Comparison of ENCODE assay signal across 1 fruit fly cellular context in the genomic region with DNA sequence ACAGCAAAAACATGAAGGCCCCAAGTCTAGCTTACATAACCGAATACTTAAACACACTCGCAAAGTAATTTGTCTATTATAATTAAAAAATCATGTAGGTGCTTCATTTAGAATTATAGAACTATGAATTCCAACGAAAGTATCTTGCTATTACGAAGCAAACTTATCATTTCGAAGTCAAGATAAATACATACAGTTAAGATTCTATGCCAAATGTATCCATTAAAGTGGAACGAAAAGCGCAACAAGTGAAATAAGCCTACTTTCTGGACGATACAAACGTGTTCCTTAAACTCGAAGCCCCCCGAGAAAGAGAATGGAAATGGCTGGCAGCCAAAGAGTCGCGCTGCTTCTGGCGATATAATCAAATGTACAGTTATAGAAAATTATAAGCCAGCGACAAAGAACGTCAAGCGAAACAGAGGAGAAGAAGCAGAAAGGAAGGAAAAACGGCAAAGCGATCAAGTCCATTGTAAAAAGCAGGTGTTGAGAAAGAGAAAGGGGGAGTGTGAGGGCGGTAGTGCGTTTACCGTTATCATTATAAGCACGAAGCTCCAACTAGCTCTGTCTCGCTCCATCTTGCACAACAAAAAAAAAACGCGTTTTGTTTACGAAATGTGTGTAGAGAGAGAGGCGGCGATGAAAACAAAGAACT.
TF ChIP-seq lines count a peak whose summit lies in the region.

No protein-coding gene starts in this region.

TF ChIP-seq in whole organism, embryonic, 481 proteins besides CTCF, POLR2A, EP300 and RAD21 (continued from another document):
- TF ChIP-seq Atf6 (GFP tag; IDR thresholded peaks at IDR 0.05; lab: Robert Waterston, UW) (peak; percentile 59; the same call in 1 of the 2 replicates), nmo (GFP tag; optimal IDR thresholded peaks at IDR 0.05; lab: Kevin White, UChicago) (peak; percentile 15), ranshi (GFP tag; IDR thresholded peaks at IDR 0.05; lab: Robert Waterston, UW) (no peak), C15 (GFP tag; IDR thresholded peaks at IDR 0.05; lab: Robert Waterston, UW) (no peak), btn (GFP tag; optimal IDR thresholded peaks at IDR 0.05; lab: Kevin White, UChicago) (no peak), CG17361 (GFP tag; IDR thresholded peaks at IDR 0.05; lab: Robert Waterston, UW) (0 out of 3 replicates have a peak, but pooled peaks have one; percentile 31), Fer1 (GFP tag; optimal IDR thresholded peaks at IDR 0.05; lab: Kevin White, UChicago) (peak; percentile 23), Meics (GFP tag; optimal IDR thresholded peaks at IDR 0.05; lab: Kevin White, UChicago) (peak; percentile 59), NFAT (GFP tag; IDR thresholded peaks at IDR 0.05; lab: Robert Waterston, UW) (no peak), CG12104 (GFP tag; optimal IDR thresholded peaks at IDR 0.05; lab: Kevin White, UChicago) (peak; percentile 16), dysf (GFP tag; IDR thresholded peaks at IDR 0.05; lab: Robert Waterston, UW) (peak; percentile 44; the same call in 2 of the 3 replicates), Awh (GFP tag; IDR thresholded peaks at IDR 0.05; lab: Robert Waterston, UW) (no peak), CG2678 (tag; optimal IDR thresholded peaks at IDR 0.05; lab: Kevin White, UChicago) (peak; percentile 59), CG14860 (GFP tag; IDR thresholded peaks at IDR 0.05; lab: Robert Waterston, UW; ENCODE audit: partially characterized antibody) (no peak), CG2202 (tag; optimal IDR thresholded peaks at IDR 0.05; lab: Kevin White, UChicago) (no peak), CG31441 (GFP tag; IDR thresholded peaks at IDR 0.05; lab: Robert Waterston, UW) (peak; percentile 31; the same call in 1 of the 2 replicates), CG13296 (GFP tag; optimal IDR thresholded peaks at IDR 0.05; lab: Kevin White, UChicago) (peak; percentile 15), CG16863 (GFP tag; optimal IDR thresholded peaks at IDR 0.05; lab: Kevin White, UChicago) (no peak), sens (GFP tag; lab: Kevin White, UChicago) (peak; percentile 67), vvl (GFP tag; IDR thresholded peaks at IDR 0.05; lab: Robert Waterston, UW) (peak; percentile 41; the same call in 1 of the 2 replicates), CG10366 (GFP tag; IDR thresholded peaks at IDR 0.05; lab: Robert Waterston, UW) (no peak), Bgb (GFP tag; IDR thresholded peaks at IDR 0.05; lab: Robert Waterston, UW; ENCODE audit: partially characterized antibody) (0 out of 2 replicates have a peak, but pooled peaks have one; percentile 21), Xrp1 (GFP tag; IDR thresholded peaks at IDR 0.05; lab: Robert Waterston, UW) (peak; percentile 26; the same call in 1 of the 2 replicates), row (GFP tag; IDR thresholded peaks at IDR 0.05; lab: Robert Waterston, UW) (peak; percentile 47), CG32767 (GFP tag; IDR thresholded peaks at IDR 0.05; lab: Robert Waterston, UW) (no peak), Scr (GFP tag; IDR thresholded peaks at IDR 0.05; lab: Robert Waterston, UW; ENCODE audit: partially characterized antibody) (no peak), HmgZ (tag; optimal IDR thresholded peaks at IDR 0.05; lab: Kevin White, UChicago) (no peak), dmrt99B (tag; optimal IDR thresholded peaks at IDR 0.05; lab: Kevin White, UChicago) (peak; percentile 29), kni (GFP tag; optimal IDR thresholded peaks at IDR 0.05; lab: Kevin White, UChicago) (peak; percentile 63), pho (GFP tag; optimal IDR thresholded peaks at IDR 0.05; lab: Kevin White, UChicago) (peak; percentile 23), CG15011 (GFP tag; optimal IDR thresholded peaks at IDR 0.05; lab: Kevin White, UChicago) (peak; percentile 16), CG32772 (GFP tag; IDR thresholded peaks at IDR 0.05; lab: Robert Waterston, UW) (no peak), Dll (GFP tag; IDR thresholded peaks at IDR 0.05; lab: Robert Waterston, UW; ENCODE audit: partially characterized antibody) (no peak), Gug (GFP tag; IDR thresholded peaks at IDR 0.05; lab: Robert Waterston, UW) (no peak), ro (GFP tag; IDR thresholded peaks at IDR 0.05; lab: Robert Waterston, UW) (no peak), lov (optimal IDR thresholded peaks at IDR 0.05; lab: Kevin White, UChicago) (no peak), lov (GFP tag; IDR thresholded peaks at IDR 0.05; lab: Robert Waterston, UW) (no peak), CG10147 (GFP tag; optimal IDR thresholded peaks at IDR 0.05; lab: Kevin White, UChicago) (peak; percentile 36), da (GFP tag; optimal IDR thresholded peaks at IDR 0.05; lab: Kevin White, UChicago) (no peak), CG10654 (GFP tag; optimal IDR thresholded peaks at IDR 0.05; lab: Kevin White, UChicago) (no peak), Sox100B (GFP tag; optimal IDR thresholded peaks at IDR 0.05; lab: Kevin White, UChicago) (no peak), CG9932 (GFP tag; IDR thresholded peaks at IDR 0.05; lab: Robert Waterston, UW) (peak; percentile 32; the same call in 1 of the 2 replicates), CG12155 (GFP tag; optimal IDR thresholded peaks at IDR 0.05; lab: Kevin White, UChicago) (peak; percentile 10), trem (tag; optimal IDR thresholded peaks at IDR 0.05; lab: Kevin White, UChicago) (no peak), bsh (GFP tag; optimal IDR thresholded peaks at IDR 0.05; lab: Kevin White, UChicago) (no peak), Six4 (GFP tag; optimal IDR thresholded peaks at IDR 0.05; lab: Kevin White, UChicago) (no peak), ci (GFP tag; IDR thresholded peaks at IDR 0.05; lab: Robert Waterston, UW) (peak; percentile 27; the same call in 1 of the 3 replicates), ken (GFP tag; IDR thresholded peaks at IDR 0.05; lab: Robert Waterston, UW) (no peak), Fer3 (tag; optimal IDR thresholded peaks at IDR 0.05; lab: Kevin White, UChicago) (peak; percentile 39), Nf-YC (tag; optimal IDR thresholded peaks at IDR 0.05; lab: Kevin White, UChicago) (no peak), Oli (tag; optimal IDR thresholded peaks at IDR 0.05; lab: Kevin White, UChicago) (no peak), CkIIα-i1 (GFP tag; IDR thresholded peaks at IDR 0.05; lab: Robert Waterston, UW) (no peak), CG14667 (GFP tag; IDR thresholded peaks at IDR 0.05; lab: Robert Waterston, UW) (no peak), Blimp-1 (GFP tag; optimal IDR thresholded peaks at IDR 0.05; lab: Kevin White, UChicago) (peak; percentile 14), CG10267 (tag; optimal IDR thresholded peaks at IDR 0.05; lab: Kevin White, UChicago) (peak; percentile 6), CG9797 (GFP tag; optimal IDR thresholded peaks at IDR 0.05; lab: Kevin White, UChicago) (no peak), CG18599 (GFP tag; optimal IDR thresholded peaks at IDR 0.05; lab: Kevin White, UChicago) (peak; percentile 42), CG16815 (GFP tag; optimal IDR thresholded peaks at IDR 0.05; lab: Kevin White, UChicago) (no peak), MTF-1 (GFP tag; optimal IDR thresholded peaks at IDR 0.05; lab: Kevin White, UChicago; ENCODE audit: borderline replicate concordance) (no peak), CG3407 (GFP tag; optimal IDR thresholded peaks at IDR 0.05; lab: Kevin White, UChicago) (no peak), HLH4C (GFP tag; IDR thresholded peaks at IDR 0.05; lab: Robert Waterston, UW; ENCODE audit: partially characterized antibody) (no peak), CG12299 (tag; optimal IDR thresholded peaks at IDR 0.05; lab: Kevin White, UChicago) (no peak), sqz (GFP tag; optimal IDR thresholded peaks at IDR 0.05; lab: Kevin White, UChicago) (peak; percentile 82), toy (GFP tag; IDR thresholded peaks at IDR 0.05; lab: Robert Waterston, UW) (no peak), slou (GFP tag; optimal IDR thresholded peaks at IDR 0.05; lab: Kevin White, UChicago) (no peak), CG8924 (tag; optimal IDR thresholded peaks at IDR 0.05; lab: Kevin White, UChicago) (peak; percentile 27), CG2120 (GFP tag; optimal IDR thresholded peaks at IDR 0.05; lab: Kevin White, UChicago) (peak; percentile 69), CG18619 (GFP tag; optimal IDR thresholded peaks at IDR 0.05; lab: Kevin White, UChicago) (peak; percentile 20)
